Fruit fly (Drosophila melanogaster) whole organism, wandering third instar larva: ENCODE measurements around the gene SC35.

ENCODE experiments used
- Hnf4 ChIP-seq: fragments of 200-800 bp; sonication (Bioruptor generic); optimal IDR thresholded peaks from 2 replicates; lab custom pipeline; 2016; ENCODE audit warnings: missing biosample characterization, mild to moderate bottlenecking, missing genetic modification characterization
- OdsH ChIP-seq: fragments of 200-800 bp; sonication (Bioruptor generic); optimal IDR thresholded peaks from 2 replicates; lab custom pipeline; 2016; ENCODE audit warnings: missing biosample characterization, mild to moderate bottlenecking, missing genetic modification characterization
- pan ChIP-seq: fragments of >200 bp; optimal IDR thresholded peaks from 2 replicates; lab custom pipeline; 2017
- psq ChIP-seq: fragments of 200-800 bp; sonication (Bioruptor generic); optimal IDR thresholded peaks from 3 replicates; lab custom pipeline; 2017; ENCODE audit warnings: missing biosample characterization, mild to moderate bottlenecking, missing genetic modification characterization, moderate library complexity
- sv ChIP-seq: fragments of 200-800 bp; sonication (Bioruptor generic); optimal IDR thresholded peaks from 3 replicates; lab custom pipeline; 2016; ENCODE audit warnings: missing biosample characterization, missing genetic modification characterization
- usp ChIP-seq: fragments of >200 bp; optimal IDR thresholded peaks from 2 replicates; lab custom pipeline; 2017; ENCODE audit warnings: missing biosample characterization, missing genetic modification characterization

- TF ChIP-seq pan (lab: Kevin White, UChicago) (no peak), sv (GFP tag; lab: Kevin White, UChicago) (peak; percentile 15), usp (GFP tag; lab: Kevin White, UChicago) (no peak), Hnf4 (GFP tag; lab: Kevin White, UChicago) (peak; percentile 80), psq (GFP tag; lab: Kevin White, UChicago) (peak; percentile 70), OdsH (GFP tag; lab: Kevin White, UChicago) (peak; percentile 84)
These were observed 26.6 kb upstream of the SC35 start for dm6 chr2L:12460767-12461739.
